Fruit fly (Drosophila melanogaster): Measurements from ENCODE around the gene mbc.

mbc gene

DNA sequence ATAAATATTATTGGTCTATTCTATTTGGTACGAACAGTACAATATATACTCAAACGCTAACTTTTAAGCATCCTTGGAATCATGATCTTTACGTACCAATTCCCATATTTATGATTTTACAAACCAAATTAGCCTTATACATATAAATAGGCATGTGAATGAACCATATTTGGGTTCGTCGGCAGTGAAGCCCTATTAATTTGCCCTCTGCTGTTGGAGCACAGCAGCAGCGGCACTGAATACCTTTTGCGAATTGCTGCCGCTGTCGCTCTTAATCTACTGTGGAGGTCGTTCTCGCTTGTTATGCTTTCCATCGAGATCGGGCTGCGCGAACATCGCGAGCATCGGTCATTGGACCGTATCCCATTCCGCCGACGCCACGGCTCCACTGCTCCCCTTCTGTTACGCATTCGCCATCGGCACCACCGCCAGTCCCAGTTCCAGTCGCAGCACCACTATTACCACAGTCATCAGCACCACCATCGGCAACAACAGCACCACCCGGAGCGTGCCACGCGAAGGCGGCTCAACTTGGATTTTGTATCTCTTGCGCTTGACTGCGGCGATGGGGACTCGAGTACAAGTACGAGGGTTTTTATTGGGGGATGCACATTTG, 6.9 kb downstream of the mbc start (continued):
- peak; percentile 72 for TF ChIP-seq Hr4 (GFP tag; optimal IDR thresholded peaks at IDR 0.05)
- peak; percentile 65 to 81 for TF ChIP-seq ss (GFP tag; optimal IDR thresholded peaks at IDR 0.05)
- TF ChIP-seq dac (GFP tag; optimal IDR thresholded peaks at IDR 0.05), result peak; percentile 61
- peak; percentile 69 for TF ChIP-seq CG6276 (GFP tag; optimal IDR thresholded peaks at IDR 0.05)
- TF ChIP-seq fd59A (GFP tag; optimal IDR thresholded peaks at IDR 0.05), result peak; percentile 67
- peak; percentile 56 for TF ChIP-seq achi (GFP tag; optimal IDR thresholded peaks at IDR 0.05)
- peak; percentile 53 for TF ChIP-seq Sox102F (GFP tag; optimal IDR thresholded peaks at IDR 0.05)
- TF ChIP-seq Ets96B (tag; optimal IDR thresholded peaks at IDR 0.05), result peak; percentile 79
- TF ChIP-seq CG31627 (GFP tag; optimal IDR thresholded peaks at IDR 0.05), result peak; percentile 54
- peak; percentile 47 for TF ChIP-seq cyc (GFP tag; optimal IDR thresholded peaks at IDR 0.05)
- TF ChIP-seq dsx (GFP tag; optimal IDR thresholded peaks at IDR 0.05; ENCODE audit: poor library complexity, severe bottlenecking), result peak; percentile 59
- peak; percentile 48 to 73 for TF ChIP-seq salr (GFP tag; optimal IDR thresholded peaks at IDR 0.05)
- TF ChIP-seq vri (GFP tag; optimal IDR thresholded peaks at IDR 0.05), result no peak
- TF ChIP-seq Hr38 (GFP tag; optimal IDR thresholded peaks at IDR 0.05), result no peak
- TF ChIP-seq CG11294 (GFP tag; IDR thresholded peaks at IDR 0.05), result peak; percentile 44; the same call in 1 of the 2 replicates
- peak; percentile 69 for TF ChIP-seq net (GFP tag; optimal IDR thresholded peaks at IDR 0.05)
- TF ChIP-seq Hr39 (GFP tag; optimal IDR thresholded peaks at IDR 0.05), result peak; percentile 60
- TF ChIP-seq CG34406 (GFP tag; optimal IDR thresholded peaks at IDR 0.05), result peak; percentile 63
- TF ChIP-seq esn (GFP tag; optimal IDR thresholded peaks at IDR 0.05), result peak; percentile 73
- peak; percentile 56 for TF ChIP-seq Smox (GFP tag; optimal IDR thresholded peaks at IDR 0.05)
- peak; percentile 79 for TF ChIP-seq CG8119 (GFP tag; IDR thresholded peaks at IDR 0.05)
- TF ChIP-seq lz (GFP tag; optimal IDR thresholded peaks at IDR 0.05), result peak; percentile 51
- peak; percentile 46 for TF ChIP-seq Sox15 (GFP tag; optimal IDR thresholded peaks at IDR 0.05)
- peak; percentile 68 for TF ChIP-seq pdm3 (GFP tag; optimal IDR thresholded peaks at IDR 0.05)
- peak; percentile 68 for TF ChIP-seq Gug (GFP tag; IDR thresholded peaks at IDR 0.05)
- no peak for TF ChIP-seq fd85E (GFP tag; optimal IDR thresholded peaks at IDR 0.05)
- no peak for TF ChIP-seq Blimp-1 (GFP tag; optimal IDR thresholded peaks at IDR 0.05)
- TF ChIP-seq CG6792 (GFP tag; optimal IDR thresholded peaks at IDR 0.05), result peak; percentile 63
- TF ChIP-seq topi (GFP tag; optimal IDR thresholded peaks at IDR 0.05), result peak; percentile 66
- TF ChIP-seq CG8319 (GFP tag; optimal IDR thresholded peaks at IDR 0.05), result no peak
- peak; percentile 71 for TF ChIP-seq Met (GFP tag; optimal IDR thresholded peaks at IDR 0.05)
- TF ChIP-seq CG6808 (GFP tag; optimal IDR thresholded peaks at IDR 0.05), result peak; percentile 71
- no peak for TF ChIP-seq fkh (GFP tag; optimal IDR thresholded peaks at IDR 0.05)
- TF ChIP-seq CG9139 (GFP tag; optimal IDR thresholded peaks at IDR 0.05), result peak; percentile 40
- TF ChIP-seq Eip75B (GFP tag; optimal IDR thresholded peaks at IDR 0.05), result peak; percentile 78
- peak; percentile 76 for TF ChIP-seq OdsH (GFP tag; optimal IDR thresholded peaks at IDR 0.05)

DNA sequence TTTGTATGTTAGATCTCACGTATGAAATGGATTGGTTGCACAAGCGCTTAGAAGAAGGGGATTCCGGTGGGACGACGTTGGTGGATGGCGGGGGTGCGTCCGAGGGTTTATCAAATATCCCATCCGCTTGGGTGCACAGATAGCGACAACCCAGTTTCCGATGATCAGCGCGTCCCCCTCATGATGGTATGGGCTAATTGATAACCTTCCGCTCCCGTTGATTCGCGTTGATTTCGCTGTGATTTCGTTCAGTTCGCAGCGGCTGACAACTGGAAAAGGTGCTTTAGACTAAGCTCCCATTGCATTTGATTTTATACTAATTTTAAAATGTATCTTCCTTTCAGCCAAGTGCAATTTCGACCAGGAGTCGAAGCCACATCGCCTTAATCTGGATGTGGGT, 8.0 kb downstream of the mbc start:
- TF ChIP-seq acj6 (GFP tag; optimal IDR thresholded peaks at IDR 0.05) (no peak), svp (GFP tag) (peak; percentile 99)

dm6 chr3R:23790483-23791175, 9.1 kb downstream of the mbc start:
- TF ChIP-seq CG11294 (GFP tag; IDR thresholded peaks at IDR 0.05) (no peak), esn (GFP tag; optimal IDR thresholded peaks at IDR 0.05) (peak; percentile 15), fd59A (GFP tag; optimal IDR thresholded peaks at IDR 0.05) (no peak), CG34406 (GFP tag; optimal IDR thresholded peaks at IDR 0.05) (peak; percentile 5), CG16779 (tag; optimal IDR thresholded peaks at IDR 0.05) (no peak), CG10631 (GFP tag; optimal IDR thresholded peaks at IDR 0.05) (no peak), CG31627 (GFP tag; optimal IDR thresholded peaks at IDR 0.05) (peak; percentile 9), lz (GFP tag; optimal IDR thresholded peaks at IDR 0.05) (peak; percentile 7), cyc (GFP tag; optimal IDR thresholded peaks at IDR 0.05) (peak; percentile 23), Eip78C (GFP tag) (peak; percentile 56), topi (GFP tag; optimal IDR thresholded peaks at IDR 0.05) (peak; percentile 10), svp (GFP tag) (peak; percentile 98), fkh (GFP tag; optimal IDR thresholded peaks at IDR 0.05) (peak; percentile 57)

Measured in whole organism, prepupa.